Worm (Caenorhabditis elegans) whole organism, late embryonic: ENCODE measurements around the gene anp-1.

Experiments used
- C38D4.7 ChIP-seq: fragments of 200-800 bp; sonication (Bioruptor generic); optimal IDR thresholded peaks from 2 replicates; lab custom pipeline; 2018; ENCODE audit warnings: mild to moderate bottlenecking, missing genetic modification characterization, moderate library complexity, missing compliant biosample characterization
- F13H6.1 ChIP-seq: sonication (generic microtip); optimal IDR thresholded peaks from 2 replicates; lab custom pipeline; 2016; ENCODE audit warnings: missing genetic modification characterization, missing compliant biosample characterization
- K02D7.2 ChIP-seq: sonication (generic microtip); optimal IDR thresholded peaks from 2 replicates; lab custom pipeline; 2017; ENCODE audit warnings: mild to moderate bottlenecking, missing genetic modification characterization, missing compliant biosample characterization
- T23F11.4 ChIP-seq: fragments of 200-800 bp; sonication (Bioruptor generic); optimal IDR thresholded peaks from 2 replicates; lab custom pipeline; 2018; ENCODE audit warnings: mild to moderate bottlenecking, missing genetic modification characterization, missing compliant biosample characterization
- ceh-19 ChIP-seq: fragments of 200-800 bp; sonication (Bioruptor generic); optimal IDR thresholded peaks from 2 replicates; lab custom pipeline; 2018; ENCODE audit warnings: mild to moderate bottlenecking, missing genetic modification characterization, missing compliant biosample characterization
- ceh-24 ChIP-seq: sonication (generic microtip); optimal IDR thresholded peaks from 2 replicates; lab custom pipeline; 2016; ENCODE audit warnings: mild to moderate bottlenecking, missing genetic modification characterization, missing compliant biosample characterization
- ceh-31 ChIP-seq: sonication (generic microtip); optimal IDR thresholded peaks from 2 replicates; lab custom pipeline; 2016; ENCODE audit warnings: missing genetic modification characterization, missing compliant biosample characterization
- ceh-34 ChIP-seq: sonication (generic microtip); optimal IDR thresholded peaks from 2 replicates; lab custom pipeline; 2016; ENCODE audit warnings: mild to moderate bottlenecking, missing genetic modification characterization, missing compliant biosample characterization
- ceh-45 ChIP-seq: fragments of 200-800 bp; sonication (Bioruptor generic); IDR thresholded peaks from 2 replicates; pipeline ENCODE4 v1.3.6; 2022; ENCODE audit warnings: missing genetic modification reagents, missing genetic modification characterization, missing compliant biosample characterization
- ceh-48 ChIP-seq: sonication (generic microtip); optimal IDR thresholded peaks from 2 replicates; lab custom pipeline; 2016; ENCODE audit warnings: missing genetic modification characterization, inconsistent platforms, missing compliant biosample characterization
- ceh-6 ChIP-seq: fragments of 200-800 bp; sonication (Bioruptor generic); optimal IDR thresholded peaks from 2 replicates; lab custom pipeline; 2018; ENCODE audit warnings: mild to moderate bottlenecking, missing genetic modification characterization, missing compliant biosample characterization
- che-1 ChIP-seq: sonication (generic microtip); optimal IDR thresholded peaks from 2 replicates; lab custom pipeline; 2016; ENCODE audit warnings: mild to moderate bottlenecking, missing genetic modification characterization, missing compliant biosample characterization
- dmd-4 ChIP-seq: sonication (generic microtip); optimal IDR thresholded peaks from 2 replicates; lab custom pipeline; 2016; ENCODE audit warnings: borderline replicate concordance, missing genetic modification characterization, missing compliant biosample characterization
- elt-2 ChIP-seq: sonication (generic microtip); optimal IDR thresholded peaks from 2 replicates; lab custom pipeline; 2016; ENCODE audit warnings: missing genetic modification reagents, missing genetic modification characterization, missing compliant biosample characterization
- fkh-6 ChIP-seq: sonication (generic microtip); optimal IDR thresholded peaks from 2 replicates; lab custom pipeline; 2016; ENCODE audit warnings: missing genetic modification characterization, missing compliant biosample characterization
- hlh-30 ChIP-seq: sonication (generic microtip); optimal IDR thresholded peaks from 2 replicates; lab custom pipeline; 2017; ENCODE audit warnings: antibody characterized with exemption, missing genetic modification characterization, missing compliant biosample characterization; ENCODE audit not compliant: insufficient read depth
- hlh-8 ChIP-seq: sonication (generic microtip); optimal IDR thresholded peaks from 2 replicates; lab custom pipeline; 2016; ENCODE audit warnings: missing genotype, missing genetic modification characterization, missing compliant biosample characterization
- lim-6 ChIP-seq: sonication (generic microtip); optimal IDR thresholded peaks from 2 replicates; lab custom pipeline; 2016; ENCODE audit warnings: missing genetic modification characterization, missing compliant biosample characterization
- madf-2 ChIP-seq: sonication (generic microtip); optimal IDR thresholded peaks from 2 replicates; lab custom pipeline; 2017; ENCODE audit warnings: missing genetic modification characterization, missing compliant biosample characterization
- nfya-1 ChIP-seq: sonication (generic microtip); optimal IDR thresholded peaks from 2 replicates; lab custom pipeline; 2017; ENCODE audit warnings: missing genetic modification characterization, mild to moderate bottlenecking, missing compliant biosample characterization, antibody characterized with exemption, moderate library complexity
- nhr-11 ChIP-seq: fragments of 150-350 bp; optimal IDR thresholded peaks from 2 replicates; lab custom pipeline; 2014; ENCODE audit warnings: missing biosample characterization, missing genetic modification characterization
- pat-9 ChIP-seq: fragments of 200-800 bp; sonication (Bioruptor generic); optimal IDR thresholded peaks from 2 replicates; lab custom pipeline; 2018; ENCODE audit warnings: mild to moderate bottlenecking, missing genetic modification characterization, moderate library complexity, missing compliant biosample characterization
- pax-1 ChIP-seq: fragments of 150-350 bp; optimal IDR thresholded peaks from 2 replicates; lab custom pipeline; 2014; ENCODE audit warnings: missing biosample characterization, missing genetic modification characterization
- pha-2 ChIP-seq: sonication (generic microtip); optimal IDR thresholded peaks from 2 replicates; lab custom pipeline; 2017; ENCODE audit warnings: mild to moderate bottlenecking, missing genetic modification characterization, missing compliant biosample characterization
- pha-4 ChIP-seq: fragments of 150-350 bp; optimal IDR thresholded peaks from 2 replicates; lab custom pipeline; 2018; ENCODE audit warnings: missing biosample characterization, missing genetic modification reagents, missing genetic modification characterization
- rnt-1 ChIP-seq: sonication (generic microtip); optimal IDR thresholded peaks from 2 replicates; lab custom pipeline; 2016; ENCODE audit warnings: missing genetic modification characterization, missing compliant biosample characterization
- sox-4 ChIP-seq: sonication (generic microtip); optimal IDR thresholded peaks from 2 replicates; lab custom pipeline; 2017; ENCODE audit warnings: mild to moderate bottlenecking, missing genetic modification characterization, inconsistent platforms, missing compliant biosample characterization
- syd-9 ChIP-seq: sonication (generic microtip); optimal IDR thresholded peaks from 2 replicates; lab custom pipeline; 2016; ENCODE audit warnings: mild to moderate bottlenecking, missing genetic modification characterization, moderate library complexity, missing compliant biosample characterization
- tbx-2 ChIP-seq: sonication (generic microtip); optimal IDR thresholded peaks from 2 replicates; lab custom pipeline; 2016; ENCODE audit warnings: missing genetic modification characterization, missing compliant biosample characterization
- unc-3 ChIP-seq, 2 experiments: fragments of 200-800 bp in 1 of 2; sonication (Bioruptor generic) in 1 of 2; sonication (generic microtip) in 1 of 2; conservative IDR thresholded peaks in 1 of 2; optimal IDR thresholded peaks in 1 of 2; 2 replicates each; pipeline versions ENCODE4 v1.3.6 to Lab custom; 2016 to 2022; ENCODE audit warnings: missing compliant biosample characterization in 2 of 2, missing genetic modification characterization in 2 of 2, missing genetic modification reagents in 1 of 2
- unc-42 ChIP-seq: sonication (generic microtip); optimal IDR thresholded peaks from 2 replicates; lab custom pipeline; 2016; ENCODE audit warnings: missing genotype, missing genetic modification characterization, missing compliant biosample characterization
- unc-55 ChIP-seq: sonication (generic microtip); optimal IDR thresholded peaks from 2 replicates; lab custom pipeline; 2017; ENCODE audit warnings: missing biosample characterization, missing genetic modification reagents, missing genetic modification characterization
- unc-86 ChIP-seq: sonication (generic microtip); optimal IDR thresholded peaks from 2 replicates; lab custom pipeline; 2016; ENCODE audit warnings: missing genetic modification characterization, missing compliant biosample characterization

The anp-1 gene

DNA sequence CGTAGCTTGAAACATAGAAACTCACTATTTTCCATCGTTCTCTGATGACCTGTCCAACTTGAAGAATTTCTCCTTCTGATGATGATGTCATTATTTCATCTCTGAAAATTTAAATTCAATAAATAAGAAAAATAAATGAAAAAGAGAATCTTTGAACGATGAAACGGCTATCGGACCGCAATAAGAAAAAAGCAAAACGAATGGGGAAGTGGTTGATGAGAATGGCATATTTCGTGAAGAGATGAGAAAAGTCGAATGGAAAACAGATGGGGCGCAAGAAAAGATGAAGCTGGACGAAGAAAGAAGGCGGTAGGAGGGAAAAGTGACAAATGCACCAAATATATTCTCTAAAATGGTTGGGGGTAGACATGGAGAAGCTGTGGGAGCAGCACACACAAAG is 36.5 kb downstream of the anp-1 start, which contains the start of gene ttbk-7:
Gene ttbk-7 (minus strand): TSS at position 101 of the 400 bp plus-strand sequence.
- TF ChIP-seq sox-4 (tag; lab: Kevin White, UChicago) (no peak), unc-3 (GFP tag; conservative IDR thresholded peaks at IDR 0.05; lab: Robert Waterston, UW) (no peak), unc-3 (tag; optimal IDR thresholded peaks at IDR 0.05; lab: Kevin White, UChicago) (no peak), lim-6 (tag; lab: Kevin White, UChicago) (no peak), K02D7.2 (tag; lab: Kevin White, UChicago) (no peak), elt-2 (tag; lab: Kevin White, UChicago) (no peak), unc-86 (no peak), fkh-6 (tag; lab: Kevin White, UChicago) (peak; percentile 21), syd-9 (tag; lab: Kevin White, UChicago) (no peak), ceh-6 (GFP tag; lab: Kevin White, UChicago) (no peak), unc-42 (tag; lab: Kevin White, UChicago) (peak; percentile 9), pha-2 (no peak), hlh-8 (tag; lab: Kevin White, UChicago) (peak; percentile 33), madf-2 (no peak)
- TF ChIP-seq, all 69 proteins: peak for 3

DNA sequence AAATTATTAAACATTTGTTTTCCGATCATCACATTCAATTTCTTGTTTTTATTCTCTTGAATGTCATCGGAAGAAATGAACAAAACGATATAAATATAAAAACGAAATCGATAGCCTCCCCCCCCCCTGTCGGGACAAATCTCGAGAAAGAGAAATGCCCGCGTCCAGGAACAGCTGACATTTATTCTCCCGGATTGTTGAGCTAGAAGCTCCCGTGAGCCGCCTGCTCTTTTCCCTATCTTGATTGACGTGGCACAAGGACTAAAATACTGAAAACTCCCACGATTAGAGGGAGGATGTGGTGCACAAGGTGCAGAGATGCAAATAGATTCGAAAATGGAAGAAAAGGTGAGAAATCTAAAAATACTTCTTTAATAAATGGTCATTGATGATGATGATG is 37.6 kb downstream of the anp-1 start:
- peak; percentile 47 for TF ChIP-seq unc-55 (GFP tag; lab: Kevin White, UChicago)
- TF ChIP-seq fkh-6 (tag; lab: Kevin White, UChicago) = no peak

DNA sequence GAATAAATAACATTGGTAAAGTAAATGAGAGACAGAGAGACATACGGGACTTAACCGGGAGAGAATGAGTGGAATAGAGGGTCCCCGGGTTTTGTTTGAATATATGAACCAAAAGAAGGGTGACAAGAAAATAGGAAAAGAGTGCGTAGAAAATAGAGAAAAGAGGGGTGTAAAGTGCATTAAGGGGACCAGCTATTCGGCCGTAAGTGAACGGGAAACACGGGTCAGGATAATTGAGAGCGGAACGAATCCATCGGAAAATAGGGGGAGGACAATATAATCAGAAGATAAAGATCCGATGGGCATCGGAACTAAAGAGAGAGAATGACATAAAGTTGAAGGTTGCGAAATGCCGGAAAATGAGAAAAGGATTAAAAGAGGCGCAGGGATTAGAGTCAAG is 38.1 kb downstream of the anp-1 start:
- peak; percentile 64 for TF ChIP-seq ceh-31 (tag; lab: Kevin White, UChicago)
- peak; percentile 92 for TF ChIP-seq unc-42 (tag; lab: Kevin White, UChicago)
- TF ChIP-seq tbx-2 (tag; lab: Kevin White, UChicago) = peak; percentile 27
- TF ChIP-seq F13H6.1 (tag; lab: Kevin White, UChicago) = no peak
- no peak for TF ChIP-seq ceh-19 (GFP tag; lab: Kevin White, UChicago)
- no peak for TF ChIP-seq ceh-24 (tag; lab: Kevin White, UChicago)
- no peak for TF ChIP-seq pat-9 (tag; lab: Kevin White, UChicago)
- no peak for TF ChIP-seq madf-2
- no peak for TF ChIP-seq T23F11.4
- no peak for TF ChIP-seq dmd-4 (tag; lab: Kevin White, UChicago)
- TF ChIP-seq unc-3 (GFP tag; conservative IDR thresholded peaks at IDR 0.05; lab: Robert Waterston, UW) = no peak
- no peak for TF ChIP-seq unc-3 (tag; optimal IDR thresholded peaks at IDR 0.05; lab: Kevin White, UChicago)
- no peak for TF ChIP-seq ceh-6 (GFP tag; lab: Kevin White, UChicago)
- TF ChIP-seq pha-2 = no peak
- TF ChIP-seq che-1 (tag; lab: Kevin White, UChicago) = no peak
- no peak for TF ChIP-seq ceh-48 (tag; lab: Kevin White, UChicago)
- no peak for TF ChIP-seq rnt-1 (tag; lab: Kevin White, UChicago)
- TF ChIP-seq pax-1 (tag; lab: Kevin White, UChicago) = peak; percentile 55
- TF ChIP-seq nhr-11 (tag; lab: Kevin White, UChicago) = no peak

DNA sequence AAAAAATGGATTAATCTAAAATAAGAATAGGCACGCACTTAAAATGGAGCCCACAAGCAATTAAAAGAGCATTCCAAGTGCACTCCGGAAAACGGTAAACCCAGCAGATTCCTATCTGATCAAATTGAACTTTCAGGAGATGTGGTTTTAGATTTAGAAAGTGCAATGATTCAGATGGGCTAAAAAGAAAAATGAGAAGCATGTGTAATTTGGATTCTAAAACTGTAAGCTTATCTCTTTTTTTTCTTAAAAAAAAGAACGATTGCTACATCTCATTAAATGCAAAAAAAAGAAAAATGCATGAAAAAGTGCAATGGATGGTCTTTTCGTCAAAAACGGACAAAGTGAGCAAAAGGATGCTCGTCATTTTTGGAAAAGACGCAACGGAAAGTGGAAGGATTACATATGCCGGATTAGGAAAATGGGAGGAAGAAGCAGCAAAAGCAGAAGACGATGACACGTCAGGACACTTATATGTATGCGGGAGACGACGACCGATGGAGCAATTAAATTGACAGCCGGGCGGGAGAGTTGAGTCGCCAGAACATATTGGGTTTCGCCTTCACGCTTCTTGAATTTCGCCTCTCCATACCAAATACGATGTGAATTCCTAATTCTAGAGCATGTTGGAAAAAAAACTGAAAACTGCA is 39.5 kb downstream of the anp-1 start:
- TF ChIP-seq nfya-1 (no peak), ceh-34 (tag; lab: Kevin White, UChicago) (peak; percentile 47), ceh-19 (GFP tag; lab: Kevin White, UChicago) (peak; percentile 40), hlh-30 (tag; lab: Kevin White, UChicago) (no peak), pha-4 (tag; lab: Kevin White, UChicago) (no peak), C38D4.7 (GFP tag; lab: Kevin White, UChicago) (no peak), ceh-45 (no peak), unc-3 (GFP tag; conservative IDR thresholded peaks at IDR 0.05; lab: Robert Waterston, UW) (no peak), unc-3 (tag; optimal IDR thresholded peaks at IDR 0.05; lab: Kevin White, UChicago) (no peak), T23F11.4 (no peak)
